Worm (Caenorhabditis elegans) whole organism, L1 larva: ENCODE data around the gene adah-1.

Experiments used
- Y116A8C.19 ChIP-seq: sonication (generic microtip); optimal IDR thresholded peaks from 2 replicates; lab custom pipeline; 2016; ENCODE audit warnings: missing compliant biosample characterization, missing genetic modification characterization, borderline replicate concordance
- ama-1 ChIP-seq: fragments of 150-350 bp; optimal IDR thresholded peaks from 2 replicates; lab custom pipeline; 2014
- blmp-1 ChIP-seq: fragments of 150-350 bp; optimal IDR thresholded peaks from 2 replicates; lab custom pipeline; 2014; ENCODE audit warnings: missing biosample characterization, missing genetic modification characterization
- ceh-82 ChIP-seq, 3 experiments: fragments of 150-350 bp in 1 of 3; sonication (generic microtip) in 2 of 3; optimal IDR thresholded peaks; 2 replicates each; lab custom pipeline; 2014 to 2017; ENCODE audit warnings: missing biosample characterization in 3 of 3, missing genetic modification characterization in 3 of 3
- efl-1 ChIP-seq, 4 experiments: fragments of 150-350 bp; optimal IDR thresholded peaks in 3 of 4; peaks in 1 of 4; 1 replicate in 1 of 4; 2 replicates in 3 of 4; lab custom pipeline; 2014; ENCODE audit warnings: missing biosample characterization in 2 of 4, missing genetic modification characterization in 2 of 4, missing genetic modification reagents in 2 of 4
- efl-3 ChIP-seq: fragments of 200-800 bp; sonication (Bioruptor generic); optimal IDR thresholded peaks from 2 replicates; lab custom pipeline; 2018; ENCODE audit warnings: mild to moderate bottlenecking, missing genetic modification characterization, missing compliant biosample characterization
- egl-27 ChIP-seq, 2 experiments: fragments of 150-350 bp in 1 of 2; sonication (generic microtip); optimal IDR thresholded peaks; 3 replicates each; lab custom pipeline; 2017 to 2018; ENCODE audit warnings: missing biosample characterization in 2 of 2, missing genetic modification characterization in 2 of 2, missing genetic modification reagents in 2 of 2
- elt-2 ChIP-seq: sonication (generic microtip); optimal IDR thresholded peaks from 2 replicates; lab custom pipeline; 2016; ENCODE audit warnings: missing genetic modification characterization, mild to moderate bottlenecking, inconsistent platforms, missing compliant biosample characterization, missing genetic modification reagents
- elt-3 ChIP-seq, 6 experiments: fragments of 150-350 bp in 1 of 6; sonication (generic microtip); optimal IDR thresholded peaks; 2 replicates each; lab custom pipeline; 2017 to 2018; ENCODE audit warnings: missing biosample characterization in 6 of 6, missing genetic modification characterization in 6 of 6, inconsistent platforms in 1 of 6
- ets-5 ChIP-seq: fragments of 200-800 bp; sonication (Bioruptor generic); IDR thresholded peaks from 2 replicates; pipeline ENCODE4 v1.3.6; 2022; ENCODE audit warnings: missing genetic modification characterization, missing compliant biosample characterization
- fkh-10 ChIP-seq: sonication (generic microtip); optimal IDR thresholded peaks from 2 replicates; lab custom pipeline; 2017; ENCODE audit warnings: missing biosample characterization, missing genetic modification reagents, missing genetic modification characterization
- fkh-4 ChIP-seq: sonication (generic microtip); optimal IDR thresholded peaks from 2 replicates; lab custom pipeline; 2016; ENCODE audit warnings: missing compliant biosample characterization, missing genetic modification characterization, borderline replicate concordance
- fkh-8 ChIP-seq: sonication (generic microtip); optimal IDR thresholded peaks from 2 replicates; lab custom pipeline; 2016; ENCODE audit warnings: mild to moderate bottlenecking, missing genetic modification characterization, missing compliant biosample characterization
- hlh-17 ChIP-seq: fragments of 200-800 bp; sonication (Bioruptor generic); optimal IDR thresholded peaks from 2 replicates; lab custom pipeline; 2018; ENCODE audit warnings: missing genetic modification characterization, mild to moderate bottlenecking, missing compliant biosample characterization, moderate library complexity, borderline replicate concordance
- hlh-4 ChIP-seq: sonication (generic microtip); optimal IDR thresholded peaks from 2 replicates; lab custom pipeline; 2016; ENCODE audit warnings: mild to moderate bottlenecking, missing genetic modification characterization, missing compliant biosample characterization
- hpl-2 ChIP-seq: fragments of 150-350 bp; optimal IDR thresholded peaks from 2 replicates; lab custom pipeline; 2014; ENCODE audit warnings: missing biosample characterization, missing genetic modification reagents, missing genetic modification characterization
- irx-1 ChIP-seq: sonication (generic microtip); optimal IDR thresholded peaks from 2 replicates; lab custom pipeline; 2016; ENCODE audit warnings: missing genetic modification characterization, missing compliant biosample characterization
- isw-1 ChIP-seq: fragments of 200-800 bp; sonication (Bioruptor generic); IDR thresholded peaks from 2 replicates; pipeline ENCODE4 v1.3.6; 2022; ENCODE audit warnings: missing genetic modification characterization, missing compliant biosample characterization
- lin-13 ChIP-seq: fragments of 150-350 bp; optimal IDR thresholded peaks from 2 replicates; lab custom pipeline; 2014; ENCODE audit warnings: missing biosample characterization, missing genetic modification reagents, missing genetic modification characterization
- lir-3 ChIP-seq: sonication (generic microtip); optimal IDR thresholded peaks from 2 replicates; lab custom pipeline; 2016; ENCODE audit warnings: mild to moderate bottlenecking, missing genetic modification characterization, moderate library complexity, missing compliant biosample characterization; ENCODE audit not compliant: poor library complexity
- mef-2 ChIP-seq: fragments of 150-350 bp; optimal IDR thresholded peaks from 2 replicates; lab custom pipeline; 2014; ENCODE audit warnings: missing biosample characterization, missing genetic modification characterization
- nhr-11 ChIP-seq: fragments of 150-350 bp; optimal IDR thresholded peaks from 2 replicates; lab custom pipeline; 2014; ENCODE audit warnings: missing biosample characterization, missing genetic modification characterization
- nhr-28 ChIP-seq: fragments of 150-350 bp; optimal IDR thresholded peaks from 2 replicates; lab custom pipeline; 2014; ENCODE audit warnings: missing biosample characterization, missing genetic modification characterization
- nhr-71 ChIP-seq: sonication (generic microtip); optimal IDR thresholded peaks from 2 replicates; lab custom pipeline; 2016; ENCODE audit warnings: mild to moderate bottlenecking, missing genetic modification characterization, moderate library complexity, missing compliant biosample characterization
- nhr-76 ChIP-seq: sonication (generic microtip); optimal IDR thresholded peaks from 2 replicates; lab custom pipeline; 2017; ENCODE audit warnings: missing biosample characterization, missing genetic modification characterization
- nhr-77 ChIP-seq: fragments of 150-350 bp; optimal IDR thresholded peaks from 2 replicates; lab custom pipeline; 2014; ENCODE audit warnings: missing biosample characterization, missing genetic modification characterization
- nhr-85 ChIP-seq: sonication (generic microtip); peaks from one replicate; lab custom pipeline; 2016; ENCODE audit warnings: missing genetic modification characterization, inconsistent platforms, missing compliant biosample characterization
- nhr-90 ChIP-seq: sonication (generic microtip); optimal IDR thresholded peaks from 2 replicates; lab custom pipeline; 2016; ENCODE audit warnings: mild to moderate bottlenecking, missing genetic modification characterization, missing compliant biosample characterization; ENCODE audit not compliant: poor library complexity
- pax-3 ChIP-seq: fragments of 200-800 bp; sonication (Bioruptor generic); optimal IDR thresholded peaks from 2 replicates; lab custom pipeline; 2018; ENCODE audit warnings: mild to moderate bottlenecking, missing genetic modification characterization, moderate library complexity, missing compliant biosample characterization
- pqm-1 ChIP-seq: sonication (generic microtip); optimal IDR thresholded peaks from 3 replicates; lab custom pipeline; 2017; ENCODE audit warnings: missing biosample characterization, missing genetic modification characterization
- sptf-1 ChIP-seq: fragments of 150-350 bp; optimal IDR thresholded peaks from 2 replicates; lab custom pipeline; 2014; ENCODE audit warnings: missing biosample characterization, missing genetic modification characterization
- unc-130 ChIP-seq: fragments of 150-350 bp; optimal IDR thresholded peaks from 2 replicates; lab custom pipeline; 2017; ENCODE audit warnings: missing biosample characterization, missing genetic modification characterization, inconsistent platforms
- unc-62 ChIP-seq: fragments of 150-350 bp; optimal IDR thresholded peaks from 2 replicates; lab custom pipeline; 2014; ENCODE audit warnings: missing biosample characterization, missing genetic modification reagents, missing genetic modification characterization
- xbp-1 ChIP-seq: sonication (generic microtip); optimal IDR thresholded peaks from 2 replicates; lab custom pipeline; 2016; ENCODE audit warnings: missing genetic modification characterization, missing compliant biosample characterization
- zag-1 ChIP-seq: fragments of 150-350 bp; optimal IDR thresholded peaks from 2 replicates; lab custom pipeline; 2014; ENCODE audit warnings: missing biosample characterization, missing genetic modification characterization
- zip-4 ChIP-seq: fragments of 200-800 bp; sonication (Bioruptor generic); optimal IDR thresholded peaks from 2 replicates; lab custom pipeline; 2018; ENCODE audit warnings: mild to moderate bottlenecking, missing genetic modification characterization, moderate library complexity, missing compliant biosample characterization
- ztf-4 ChIP-seq: fragments of 150-350 bp; optimal IDR thresholded peaks from 2 replicates; lab custom pipeline; 2014; ENCODE audit warnings: missing biosample characterization, missing genetic modification characterization

The adah-1 gene

ce11 chrIV:6984449-6985380, 39.3 kb upstream of the adah-1 start:
- TF ChIP-seq nhr-85 (tag; lab: Kevin White, UChicago) (peak; percentile 57), pqm-1 (tag; lab: Kevin White, UChicago) (no peak), efl-1 (optimal IDR thresholded peaks at IDR 0.05; lab: Kevin White, UChicago) (no peak), efl-1 (GFP tag; optimal IDR thresholded peaks at IDR 0.05 in 1 of 2; lab: Kevin White, UChicago) (peak in 1 of 2 experiments; percentile 40)

DNA sequence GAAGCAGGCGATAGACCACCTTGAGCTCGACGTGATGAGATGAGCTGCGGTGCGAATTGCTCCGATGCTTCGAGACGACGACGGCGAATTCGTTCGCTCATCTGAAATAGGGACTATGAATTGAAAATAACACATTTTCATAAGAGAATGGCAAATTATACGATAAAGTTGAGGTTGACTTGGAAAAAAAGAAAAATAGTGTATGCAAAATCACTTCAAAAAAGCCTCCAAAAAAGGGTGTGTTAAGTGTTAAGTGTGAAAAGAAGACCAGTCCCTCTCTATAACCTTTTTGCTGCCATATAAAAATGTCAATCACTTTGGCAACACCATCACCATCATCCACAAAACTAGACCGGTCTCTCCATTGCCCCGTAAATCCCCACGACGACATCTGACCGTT, 37.2 kb upstream of the adah-1 start, which contains the start of gene prkl-1:
TSS of gene prkl-1 (minus strand) at position 101 of the 400 bp plus-strand sequence.
- TF ChIP-seq pax-3 (tag; lab: Kevin White, UChicago) (no peak), ama-1 (lab: Kevin White, UChicago) (no peak), fkh-10 (GFP tag; lab: Kevin White, UChicago) (no peak), zip-4 (GFP tag; lab: Kevin White, UChicago) (no peak), blmp-1 (tag; lab: Kevin White, UChicago) (no peak), nhr-77 (tag; lab: Kevin White, UChicago) (no peak), isw-1 (no peak)

- TF ChIP-seq xbp-1 (tag; lab: Kevin White, UChicago) = no peak
- TF ChIP-seq irx-1 = no peak
- no peak for TF ChIP-seq sptf-1 (tag; lab: Kevin White, UChicago)
- TF ChIP-seq nhr-77 (tag; lab: Kevin White, UChicago) = no peak
- TF ChIP-seq ets-5 = no peak
- TF ChIP-seq unc-62 (GFP tag; lab: Kevin White, UChicago) = no peak
- TF ChIP-seq hlh-17 (GFP tag; lab: Kevin White, UChicago) = no peak
- TF ChIP-seq hpl-2 = no peak
- TF ChIP-seq lin-13 (GFP tag; lab: Kevin White, UChicago) = no peak
- no peak for TF ChIP-seq Y116A8C.19 (tag; lab: Kevin White, UChicago)
- TF ChIP-seq elt-3 (tag; optimal IDR thresholded peaks at IDR 0.05; lab: Kevin White, UChicago) = no peak
- TF ChIP-seq ceh-82 (tag; optimal IDR thresholded peaks at IDR 0.05; lab: Kevin White, UChicago) = no peak
- TF ChIP-seq nhr-28 = no peak
- TF ChIP-seq ztf-4 (tag; lab: Kevin White, UChicago) = no peak
- no peak for TF ChIP-seq zag-1 (tag; lab: Kevin White, UChicago)
- TF ChIP-seq mef-2 = no peak
- no peak for TF ChIP-seq isw-1
- TF ChIP-seq nhr-90 (tag; lab: Kevin White, UChicago) = no peak
- no peak for TF ChIP-seq fkh-4 (tag; lab: Kevin White, UChicago)
- no peak for TF ChIP-seq lir-3 (tag; lab: Kevin White, UChicago)
Observed at ce11 chrIV:6991070-6991469, 32.9 kb upstream of the adah-1 start.

- TF ChIP-seq lin-13 (GFP tag; lab: Kevin White, UChicago) = no peak
- TF ChIP-seq isw-1 = no peak
- TF ChIP-seq nhr-76 (tag; lab: Kevin White, UChicago) = no peak
- no peak for TF ChIP-seq nhr-71
- TF ChIP-seq nhr-11 (tag; lab: Kevin White, UChicago) = no peak
- no peak for TF ChIP-seq egl-27 (tag; optimal IDR thresholded peaks at IDR 0.05; lab: Kevin White, UChicago)
- TF ChIP-seq efl-3 = no peak
- TF ChIP-seq hlh-4 = no peak
- no peak for TF ChIP-seq elt-2 (tag; lab: Kevin White, UChicago)
- no peak for TF ChIP-seq fkh-8 (tag; lab: Kevin White, UChicago)
- TF ChIP-seq ama-1 (lab: Kevin White, UChicago) = no peak
- no peak for TF ChIP-seq unc-130
Observed at ce11 chrIV:6997918-6998317, 26.1 kb upstream of the adah-1 start.
